Fruit fly (Drosophila melanogaster): ENCODE data around the gene CG34447.

CG34447 gene

DNA sequence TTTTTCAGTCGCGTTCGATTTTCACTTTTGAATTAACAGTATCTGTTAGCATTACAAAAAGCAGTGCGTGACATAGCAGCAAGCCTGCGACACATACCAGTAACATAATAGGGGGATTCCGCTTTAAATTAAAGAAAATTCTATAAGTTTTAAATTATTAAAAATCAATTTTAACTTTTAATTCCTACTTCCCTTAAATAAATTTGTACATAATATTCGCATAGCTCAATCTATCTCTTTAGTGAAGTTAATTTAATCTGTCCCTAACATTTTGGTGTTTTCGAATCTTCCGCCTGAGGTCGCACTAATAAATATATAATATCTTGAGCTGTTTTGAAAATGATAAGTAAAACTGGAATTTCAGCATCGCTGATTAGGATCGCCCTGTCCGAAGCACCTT, 677 bp upstream of the CG34447 start, which contains the start of gene CG9886 (continued):
- TF ChIP-seq Blimp-1 (GFP tag; optimal IDR thresholded peaks at IDR 0.05) (peak; percentile 73), gsb-n (tag; optimal IDR thresholded peaks at IDR 0.05) (peak; percentile 72), CG16815 (GFP tag; optimal IDR thresholded peaks at IDR 0.05) (peak; percentile 20), org-1 (GFP tag; optimal IDR thresholded peaks at IDR 0.05) (peak; percentile 23), CG2202 (tag; optimal IDR thresholded peaks at IDR 0.05) (peak; percentile 39), Hsf (GFP tag; optimal IDR thresholded peaks at IDR 0.05) (peak; percentile 56), HmgZ (tag; optimal IDR thresholded peaks at IDR 0.05) (peak; percentile 48), Asciz (GFP tag; optimal IDR thresholded peaks at IDR 0.05) (no peak), psq (GFP tag; optimal IDR thresholded peaks at IDR 0.05) (no peak), Hr51 (GFP tag; optimal IDR thresholded peaks at IDR 0.05) (peak; percentile 3 to 78), CG5180 (GFP tag; optimal IDR thresholded peaks at IDR 0.05) (no peak), CG10321 (GFP tag; IDR thresholded peaks at IDR 0.05) (no peak), Hmx (GFP tag; optimal IDR thresholded peaks at IDR 0.05) (no peak), Fer2 (tag; optimal IDR thresholded peaks at IDR 0.05) (peak; percentile 25), CG18599 (GFP tag; optimal IDR thresholded peaks at IDR 0.05) (peak; percentile 71), CG7839 (tag; optimal IDR thresholded peaks at IDR 0.05) (peak; percentile 73), CG2129 (GFP tag; IDR thresholded peaks at IDR 0.05; ENCODE audit: partially characterized antibody) (no peak), Max (GFP tag; optimal IDR thresholded peaks at IDR 0.05) (peak; percentile 58), vvl (GFP tag; IDR thresholded peaks at IDR 0.05) (peak; percentile 77), Bdp1 (GFP tag; optimal IDR thresholded peaks at IDR 0.05) (no peak), CG9797 (GFP tag; optimal IDR thresholded peaks at IDR 0.05) (peak; percentile 39), B-H2 (GFP tag; optimal IDR thresholded peaks at IDR 0.05) (peak; percentile 49), stwl (tag; optimal IDR thresholded peaks at IDR 0.05) (peak; percentile 89), Med (GFP tag) (peak; percentile 72), Atf3 (GFP tag; optimal IDR thresholded peaks at IDR 0.05) (no peak), Nf-YC (tag; optimal IDR thresholded peaks at IDR 0.05) (peak; percentile 60), CG8924 (tag; optimal IDR thresholded peaks at IDR 0.05) (peak; percentile 70), Dip2 (GFP tag; IDR thresholded peaks at IDR 0.05) (no peak), CG3407 (GFP tag; optimal IDR thresholded peaks at IDR 0.05) (peak; percentile 7), CG3163 (GFP tag; optimal IDR thresholded peaks at IDR 0.05) (no peak), CG18764 (GFP tag; optimal IDR thresholded peaks at IDR 0.05) (peak; percentile 18), scrt (GFP tag; optimal IDR thresholded peaks at IDR 0.05) (peak; percentile 34), CG17328 (GFP tag; IDR thresholded peaks at IDR 0.05) (peak; percentile 60), CG33213 (GFP tag; optimal IDR thresholded peaks at IDR 0.05) (no peak), sd (tag; optimal IDR thresholded peaks at IDR 0.05) (peak; percentile 61), pan (optimal IDR thresholded peaks at IDR 0.05) (no peak), pan (GFP tag; optimal IDR thresholded peaks at IDR 0.05 in 1 of 2, IDR thresholded peaks at IDR 0.05 in 1 of 2) (peak in 1 of 2 experiments; percentile 78), ewg (GFP tag; optimal IDR thresholded peaks at IDR 0.05) (peak; percentile 8), ATbp (GFP tag; optimal IDR thresholded peaks at IDR 0.05) (peak; percentile 55), lola (GFP tag; optimal IDR thresholded peaks at IDR 0.05) (no peak), CG15696 (tag; optimal IDR thresholded peaks at IDR 0.05) (peak; percentile 78), CoRest (tag; optimal IDR thresholded peaks at IDR 0.05) (peak; percentile 82), Sox102F (GFP tag; optimal IDR thresholded peaks at IDR 0.05) (peak; percentile 76), H15 (GFP tag; IDR thresholded peaks at IDR 0.05) (peak; percentile 28; the same call in 1 of the 3 replicates), GATAe (GFP tag; conservative IDR thresholded peaks at IDR 0.05) (no peak), CG6272 (GFP tag; IDR thresholded peaks at IDR 0.05) (no peak), CG10959 (GFP tag; IDR thresholded peaks at IDR 0.05) (0 out of 2 replicates have a peak, but pooled peaks have one; percentile 16), CG9932 (GFP tag; IDR thresholded peaks at IDR 0.05) (peak; percentile 61; the same call in 1 of the 2 replicates), esg (GFP tag; conservative IDR thresholded peaks at IDR 0.05) (peak; percentile 38; the same call in 1 of the 2 replicates), bab2 (GFP tag; optimal IDR thresholded peaks at IDR 0.05) (no peak)

All from whole organism, embryonic.